Fruit fly (Drosophila melanogaster): ENCODE measurements around the gene CG34376.
A peak's percentile ranks its signal among the peaks of the same experiment; 100 is the strongest.

CG34376 gene

DNA sequence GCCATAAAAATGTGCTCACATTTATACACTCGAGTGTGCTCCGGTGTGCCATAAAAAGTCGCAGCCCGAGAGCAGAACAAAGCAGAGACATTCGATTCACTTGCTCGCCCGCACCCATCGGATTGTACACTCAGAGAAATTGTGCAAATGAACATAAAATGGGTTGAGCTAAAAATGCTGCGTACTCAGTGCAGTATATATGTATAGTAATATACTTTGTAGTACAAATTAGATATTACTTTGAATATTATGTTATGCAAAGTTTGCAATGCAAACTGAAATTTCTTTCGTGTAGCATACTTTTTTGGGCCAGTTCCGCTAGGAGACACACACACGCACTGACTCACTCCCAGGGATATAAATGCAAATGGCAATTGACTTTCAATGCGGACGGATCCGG is 55.7 kb downstream of the CG34376 start (continued):
- TF ChIP-seq Jarid2 (GFP tag; optimal IDR thresholded peaks at IDR 0.05), result no peak
- TF ChIP-seq CG3726 (GFP tag; IDR thresholded peaks at IDR 0.05), result no peak
- TF ChIP-seq cwo (GFP tag; optimal IDR thresholded peaks at IDR 0.05), result peak; percentile 29
- no peak for TF ChIP-seq hkb (optimal IDR thresholded peaks at IDR 0.05)
- no peak for TF ChIP-seq hkb (GFP tag; IDR thresholded peaks at IDR 0.05)
- TF ChIP-seq CG8089 (GFP tag; optimal IDR thresholded peaks at IDR 0.05), result no peak
- TF ChIP-seq CG33213 (GFP tag; optimal IDR thresholded peaks at IDR 0.05), result no peak
- peak; percentile 58 for TF ChIP-seq CG2120 (GFP tag; optimal IDR thresholded peaks at IDR 0.05)
- TF ChIP-seq CG6175 (GFP tag; IDR thresholded peaks at IDR 0.05), result no peak
- TF ChIP-seq pb (GFP tag; optimal IDR thresholded peaks at IDR 0.05), result no peak
- no peak for TF ChIP-seq BEAF-32 (GFP tag; optimal IDR thresholded peaks at IDR 0.05)
- TF ChIP-seq CG4360 (GFP tag; IDR thresholded peaks at IDR 0.05), result no peak
- TF ChIP-seq CG15073 (GFP tag; optimal IDR thresholded peaks at IDR 0.05), result no peak
- TF ChIP-seq caup (GFP tag; optimal IDR thresholded peaks at IDR 0.05; ENCODE audit: severe bottlenecking), result peak; percentile 30
